Fruit fly (Drosophila melanogaster): ENCODE results near the gene CG3817.

The CG3817 gene

dm6 chr3R:14853767-14854191 lies 44.8 kb upstream of the CG3817 start (continued):
- TF ChIP-seq CG17385 (GFP tag; optimal IDR thresholded peaks at IDR 0.05) (peak; percentile 68), Dfd (GFP tag; optimal IDR thresholded peaks at IDR 0.05) (no peak), CG15514 (GFP tag; optimal IDR thresholded peaks at IDR 0.05) (peak; percentile 68), Gsc (GFP tag; IDR thresholded peaks at IDR 0.05) (no peak), tgo (GFP tag; IDR thresholded peaks at IDR 0.05) (no peak), CG7987 (GFP tag; optimal IDR thresholded peaks at IDR 0.05) (peak; percentile 74), Jarid2 (GFP tag; optimal IDR thresholded peaks at IDR 0.05) (peak; percentile 96), Taf1 (GFP tag; IDR thresholded peaks at IDR 0.05) (no peak), Mad (GFP tag; optimal IDR thresholded peaks at IDR 0.05) (no peak), croc (GFP tag; conservative IDR thresholded peaks at IDR 0.05) (no peak), Side (GFP tag; optimal IDR thresholded peaks at IDR 0.05) (peak; percentile 59), CG34224 (GFP tag; IDR thresholded peaks at IDR 0.05; ENCODE audit: partially characterized antibody) (no peak; the same call in 2 of the 3 replicates), gcm2 (GFP tag; optimal IDR thresholded peaks at IDR 0.05) (peak; percentile 2), CG1024 (GFP tag; IDR thresholded peaks at IDR 0.05) (no peak), CG12391 (tag; optimal IDR thresholded peaks at IDR 0.05) (peak; percentile 33), bcd (GFP tag; optimal IDR thresholded peaks at IDR 0.05) (peak; percentile 36), disco-r (GFP tag; optimal IDR thresholded peaks at IDR 0.05) (no peak), toy (GFP tag; IDR thresholded peaks at IDR 0.05) (no peak), CHES-1-like (GFP tag; optimal IDR thresholded peaks at IDR 0.05) (no peak), Rfx (GFP tag; IDR thresholded peaks at IDR 0.05) (peak; percentile 70), schlank (tag; optimal IDR thresholded peaks at IDR 0.05) (peak; percentile 12), row (GFP tag; IDR thresholded peaks at IDR 0.05) (no peak), Bgb (GFP tag; IDR thresholded peaks at IDR 0.05; ENCODE audit: partially characterized antibody) (peak; percentile 22; the same call in 1 of the 2 replicates), CG30431 (GFP tag; optimal IDR thresholded peaks at IDR 0.05) (no peak), Drgx (GFP tag; IDR thresholded peaks at IDR 0.05) (peak; percentile 57), CG18764 (GFP tag; optimal IDR thresholded peaks at IDR 0.05) (no peak), pzg (GFP tag; optimal IDR thresholded peaks at IDR 0.05) (no peak), CG18476 (GFP tag; optimal IDR thresholded peaks at IDR 0.05) (no peak), sim (GFP tag; IDR thresholded peaks at IDR 0.05) (no peak), CG6175 (GFP tag; IDR thresholded peaks at IDR 0.05) (0 out of 3 replicates have a peak, but pooled peaks have one; percentile 37), tap (tag; optimal IDR thresholded peaks at IDR 0.05) (no peak), CG15269 (tag; optimal IDR thresholded peaks at IDR 0.05) (peak; percentile 3), CG7372 (GFP tag; IDR thresholded peaks at IDR 0.05) (no peak), dysf (GFP tag; IDR thresholded peaks at IDR 0.05) (peak; percentile 28; the same call in 1 of the 3 replicates), wdn (GFP tag; IDR thresholded peaks at IDR 0.05) (0 out of 2 replicates have a peak, but pooled peaks have one; percentile 29), Nf-YB (GFP tag; optimal IDR thresholded peaks at IDR 0.05) (peak; percentile 34), dati (GFP tag; IDR thresholded peaks at IDR 0.05) (no peak), Bteb2 (GFP tag; optimal IDR thresholded peaks at IDR 0.05) (no peak), CG17802 (tag; optimal IDR thresholded peaks at IDR 0.05) (no peak), CG34422 (GFP tag; IDR thresholded peaks at IDR 0.05) (no peak), Scr (GFP tag; IDR thresholded peaks at IDR 0.05; ENCODE audit: partially characterized antibody) (no peak), mam (GFP tag; optimal IDR thresholded peaks at IDR 0.05) (no peak), CG15011 (GFP tag; optimal IDR thresholded peaks at IDR 0.05) (peak; percentile 6), Mes4 (GFP tag; optimal IDR thresholded peaks at IDR 0.05) (no peak), Hr3 (GFP tag; optimal IDR thresholded peaks at IDR 0.05) (no peak), repo (GFP tag; optimal IDR thresholded peaks at IDR 0.05) (no peak), Nf-YA (GFP tag; IDR thresholded peaks at IDR 0.05) (no peak), YL-1 (GFP tag; optimal IDR thresholded peaks at IDR 0.05) (peak; percentile 38), usp (GFP tag; optimal IDR thresholded peaks at IDR 0.05) (no peak), grn (GFP tag; optimal IDR thresholded peaks at IDR 0.05) (peak; percentile 99), eve (GFP tag; optimal IDR thresholded peaks at IDR 0.05) (no peak)
